Worm (Caenorhabditis elegans) whole organism, midembryonic: ENCODE results near the gene ceh-1.

ENCODE experiments used
- T22C8.4 ChIP-seq: fragments of 200-800 bp; sonication (Bioruptor generic); IDR thresholded peaks from 2 replicates; pipeline ENCODE4 v1.3.6; 2022; ENCODE audit warnings: missing genetic modification characterization, missing compliant biosample characterization
- cog-1 ChIP-seq: sonication (generic microtip); optimal IDR thresholded peaks from 2 replicates; lab custom pipeline; 2016; ENCODE audit warnings: missing genetic modification characterization, missing compliant biosample characterization
- flt-1 ChIP-seq: fragments of 200-800 bp; sonication (Bioruptor generic); IDR thresholded peaks from 2 replicates; pipeline ENCODE4 v1.3.6; 2022; ENCODE audit warnings: missing genetic modification characterization, missing compliant biosample characterization
- klf-2 ChIP-seq: fragments of 200-800 bp; sonication (Bioruptor generic); conservative IDR thresholded peaks from 2 replicates; pipeline ENCODE4 v1.3.6; 2022; ENCODE audit warnings: missing genetic modification reagents, missing genetic modification characterization, missing compliant biosample characterization
- med-1 ChIP-seq: sonication (generic microtip); optimal IDR thresholded peaks from 2 replicates; lab custom pipeline; 2017; ENCODE audit warnings: missing genetic modification characterization, mild to moderate bottlenecking, missing compliant biosample characterization, antibody characterized with exemption, missing genetic modification reagents; ENCODE audit not compliant: insufficient read depth
- ref-1 ChIP-seq: fragments of 200-800 bp; sonication (Bioruptor generic); conservative IDR thresholded peaks from 2 replicates; pipeline ENCODE4 v1.3.6; 2022; ENCODE audit warnings: missing genetic modification reagents, missing genetic modification characterization, missing compliant biosample characterization
- tab-1 ChIP-seq: fragments of 200-800 bp; sonication (Bioruptor generic); IDR thresholded peaks from 2 replicates; pipeline ENCODE4 v1.3.6; 2022; ENCODE audit warnings: missing genetic modification characterization, missing compliant biosample characterization
- ztf-23 ChIP-seq: fragments of 200-800 bp; sonication (Bioruptor generic); IDR thresholded peaks from 2 replicates; pipeline ENCODE4 v1.3.6; 2022; ENCODE audit warnings: missing genetic modification reagents, missing genetic modification characterization, missing compliant biosample characterization
- ztf-29 ChIP-seq: fragments of 200-800 bp; sonication (Bioruptor generic); IDR thresholded peaks from 2 replicates; pipeline ENCODE4 v1.3.6; 2022; ENCODE audit warnings: missing genetic modification reagents, missing genetic modification characterization, missing compliant biosample characterization

ceh-1 gene

ce11 chrX:4654057-4654456, at the start of gene ceh-1:
ceh-1 (minus strand) TSS chrX:4654157.
- TF ChIP-seq T22C8.4 (no peak), klf-2 (no peak), ztf-23 (GFP tag; lab: Robert Waterston, UW) (no peak), cog-1 (no peak), flt-1 (GFP tag; lab: Robert Waterston, UW) (no peak), med-1 (GFP tag; lab: Kevin White, UChicago) (no peak), ztf-29 (GFP tag; lab: Robert Waterston, UW) (no peak), ref-1 (no peak), tab-1 (GFP tag; lab: Robert Waterston, UW) (no peak)

- no peak for TF ChIP-seq flt-1 (GFP tag; lab: Robert Waterston, UW)
These were observed 46.1 kb upstream of the ceh-1 start for ce11 chrX:4700083-4700482.

- no peak for TF ChIP-seq med-1 (GFP tag; lab: Kevin White, UChicago)
- TF ChIP-seq ztf-23 (GFP tag; lab: Robert Waterston, UW), result 0 out of 2 replicates have a peak, but pooled peaks have one; percentile 31
These were observed 45.6 kb upstream of the ceh-1 start, which contains the start of gene hyl-2 for ce11 chrX:4699411-4700050. hyl-2 (minus strand) TSS chrX:4699461.

ce11 chrX:4698271-4698670, 44.3 kb upstream of the ceh-1 start:
- TF ChIP-seq cog-1 (no peak), flt-1 (GFP tag; lab: Robert Waterston, UW) (no peak), klf-2 (no peak), ztf-29 (GFP tag; lab: Robert Waterston, UW) (no peak), ref-1 (no peak), tab-1 (GFP tag; lab: Robert Waterston, UW) (no peak), ztf-23 (GFP tag; lab: Robert Waterston, UW) (no peak), T22C8.4 (no peak), med-1 (GFP tag; lab: Kevin White, UChicago) (no peak)

DNA sequence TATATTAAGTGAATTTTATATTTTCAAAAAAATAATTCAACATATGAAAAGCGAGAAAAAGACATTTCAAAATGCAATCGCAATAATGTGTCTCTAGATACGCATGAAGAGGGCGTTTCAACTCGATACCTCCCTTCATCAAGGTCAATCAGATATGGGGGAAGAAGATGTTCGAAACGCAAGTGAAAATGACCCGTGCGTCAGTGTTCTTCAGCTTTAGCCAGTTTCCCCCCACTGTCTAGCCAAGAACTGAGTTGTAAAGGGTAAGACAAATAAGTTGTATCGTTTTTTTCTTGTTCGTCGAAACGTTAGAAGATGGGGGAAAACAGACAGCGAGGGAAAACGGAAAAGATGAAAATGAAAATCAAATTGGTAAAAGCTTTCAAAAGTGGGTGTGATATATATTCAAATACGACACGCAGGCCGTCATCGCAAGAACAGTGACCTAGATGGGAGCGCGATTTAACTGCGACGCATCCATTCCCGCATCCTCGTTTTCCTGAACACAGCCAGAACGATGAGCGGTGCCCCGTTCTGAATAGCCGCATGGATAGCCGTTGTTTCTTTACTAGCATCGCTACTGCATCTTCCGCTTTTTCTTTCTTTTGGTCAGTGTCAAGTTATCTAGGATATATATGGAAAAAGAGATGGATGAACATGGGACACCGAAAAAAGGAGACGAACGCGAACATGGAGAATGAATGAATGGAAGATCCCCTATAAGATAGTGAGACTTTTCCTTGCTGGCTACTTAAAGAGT, 40.8 kb upstream of the ceh-1 start:
- no peak for TF ChIP-seq flt-1 (GFP tag; lab: Robert Waterston, UW)
- TF ChIP-seq ztf-23 (GFP tag; lab: Robert Waterston, UW), result no peak
- TF ChIP-seq klf-2, result no peak
- no peak for TF ChIP-seq T22C8.4
- no peak for TF ChIP-seq med-1 (GFP tag; lab: Kevin White, UChicago)
- TF ChIP-seq tab-1 (GFP tag; lab: Robert Waterston, UW), result no peak
- TF ChIP-seq cog-1, result no peak
- no peak for TF ChIP-seq ref-1
- TF ChIP-seq ztf-29 (GFP tag; lab: Robert Waterston, UW), result no peak

ce11 chrX:4691148-4691773, 37.3 kb upstream of the ceh-1 start, which contains the start of gene K02G10.5:
K02G10.5 (minus strand) TSS chrX:4691198.
- TF ChIP-seq ref-1, result no peak

- TF ChIP-seq ztf-23 (GFP tag; lab: Robert Waterston, UW), result no peak
- TF ChIP-seq cog-1, result no peak
- TF ChIP-seq ref-1, result no peak
These were observed 31.6 kb upstream of the ceh-1 start for ce11 chrX:4685579-4685978.

DNA sequence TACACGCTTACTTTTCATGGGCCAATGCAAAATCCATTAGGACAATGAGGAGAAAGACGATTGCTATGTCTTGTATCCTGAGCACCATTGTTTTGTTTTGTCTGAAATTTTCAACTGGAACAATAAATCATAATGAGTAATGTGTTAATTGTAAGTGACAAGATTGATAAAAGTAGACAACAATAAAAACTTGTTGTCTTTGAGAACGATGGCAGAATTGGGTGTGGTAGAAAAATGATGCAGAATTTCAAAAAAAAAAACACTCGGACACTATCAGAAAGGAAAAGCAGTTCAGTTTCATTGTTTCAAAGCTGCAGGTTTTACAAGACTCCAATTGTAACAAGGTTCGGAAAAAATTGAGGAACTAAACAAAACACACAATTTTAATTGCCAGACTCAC, 28.7 kb upstream of the ceh-1 start, which contains the start of gene K02G10.15:
TSS of gene K02G10.15 (minus strand) at position 101 of the 400 bp plus-strand sequence.
- TF ChIP-seq med-1 (GFP tag; lab: Kevin White, UChicago) (no peak), klf-2 (no peak), cog-1 (no peak), tab-1 (GFP tag; lab: Robert Waterston, UW) (no peak), ztf-29 (GFP tag; lab: Robert Waterston, UW) (no peak), ztf-23 (GFP tag; lab: Robert Waterston, UW) (no peak), T22C8.4 (no peak), ref-1 (no peak), flt-1 (GFP tag; lab: Robert Waterston, UW) (no peak)

DNA sequence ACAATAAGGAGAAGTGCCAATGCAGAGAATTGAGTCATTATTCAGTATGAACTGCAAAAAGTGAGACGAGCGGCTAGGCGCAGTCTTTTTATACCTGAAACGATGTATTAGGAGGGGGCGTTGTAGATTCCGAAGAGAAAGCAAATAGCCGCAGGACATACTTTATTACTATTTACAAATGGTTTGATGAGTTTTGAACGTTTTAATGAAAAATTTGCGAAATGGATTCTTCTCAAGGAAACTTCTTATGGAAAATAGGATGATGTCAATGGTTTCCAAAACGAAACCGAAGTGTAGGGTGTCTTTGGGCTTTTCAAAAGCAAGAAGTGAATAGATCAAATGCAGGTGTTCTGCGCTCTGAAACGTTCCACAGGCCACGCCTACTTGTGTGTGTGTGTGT, 24.1 kb upstream of the ceh-1 start, which contains the start of gene flp-11:
TSS of gene flp-11 (minus strand) at position 101 of the 400 bp plus-strand sequence.
- no peak for TF ChIP-seq tab-1 (GFP tag; lab: Robert Waterston, UW)
- TF ChIP-seq T22C8.4, result no peak
- no peak for TF ChIP-seq med-1 (GFP tag; lab: Kevin White, UChicago)
- TF ChIP-seq klf-2, result no peak

DNA sequence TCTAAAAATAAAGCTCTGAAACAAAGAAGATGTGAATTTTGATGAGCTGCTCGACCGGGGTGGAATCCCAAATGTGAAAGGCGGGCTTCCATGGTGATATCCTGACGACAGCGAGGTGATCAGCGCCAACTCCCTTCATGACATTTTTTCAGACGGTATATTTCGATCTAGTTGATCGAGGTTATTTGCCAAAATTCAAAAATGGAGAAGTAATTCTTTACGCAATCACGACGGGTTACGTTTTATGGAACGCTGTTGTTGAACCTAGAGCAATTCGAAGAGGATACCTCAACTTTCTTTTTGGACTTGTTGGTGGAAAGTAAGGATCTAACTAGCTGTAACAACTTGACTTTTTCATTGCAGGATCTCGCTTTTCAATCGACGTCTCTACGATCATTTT, 22.7 kb upstream of the ceh-1 start:
- TF ChIP-seq med-1 (GFP tag; lab: Kevin White, UChicago) (no peak), ztf-23 (GFP tag; lab: Robert Waterston, UW) (no peak), klf-2 (no peak), tab-1 (GFP tag; lab: Robert Waterston, UW) (no peak), T22C8.4 (no peak), ref-1 (no peak), ztf-29 (GFP tag; lab: Robert Waterston, UW) (no peak), flt-1 (GFP tag; lab: Robert Waterston, UW) (no peak), cog-1 (no peak)
